Worm (Caenorhabditis elegans): ENCODE measurements around the gene ZC84.6.

ce11 chrIII:9215367-9215766, 15.9 kb upstream of the ZC84.6 start, which contains the start of gene npr-29:
- no peak for TF ChIP-seq lin-39 (tag; optimal IDR thresholded peaks at IDR 0.05)
- no peak for TF ChIP-seq nhr-23 (tag; optimal IDR thresholded peaks at IDR 0.05)
- no peak for TF ChIP-seq unc-39 (tag; optimal IDR thresholded peaks at IDR 0.05)
- no peak for TF ChIP-seq unc-62 (GFP tag; optimal IDR thresholded peaks at IDR 0.05)
- no peak for TF ChIP-seq unc-55 (GFP tag; optimal IDR thresholded peaks at IDR 0.05)
- no peak for TF ChIP-seq nhr-129 (tag; optimal IDR thresholded peaks at IDR 0.05)
- no peak for TF ChIP-seq nhr-11 (tag; optimal IDR thresholded peaks at IDR 0.05)
- no peak for TF ChIP-seq ceh-82 (tag; optimal IDR thresholded peaks at IDR 0.05)
- TF ChIP-seq ztf-11 (tag; optimal IDR thresholded peaks at IDR 0.05) = no peak
- TF ChIP-seq nhr-237 (tag; optimal IDR thresholded peaks at IDR 0.05) = no peak
